Worm (Caenorhabditis elegans): ENCODE measurements around the gene npr-1.

npr-1 gene

DNA sequence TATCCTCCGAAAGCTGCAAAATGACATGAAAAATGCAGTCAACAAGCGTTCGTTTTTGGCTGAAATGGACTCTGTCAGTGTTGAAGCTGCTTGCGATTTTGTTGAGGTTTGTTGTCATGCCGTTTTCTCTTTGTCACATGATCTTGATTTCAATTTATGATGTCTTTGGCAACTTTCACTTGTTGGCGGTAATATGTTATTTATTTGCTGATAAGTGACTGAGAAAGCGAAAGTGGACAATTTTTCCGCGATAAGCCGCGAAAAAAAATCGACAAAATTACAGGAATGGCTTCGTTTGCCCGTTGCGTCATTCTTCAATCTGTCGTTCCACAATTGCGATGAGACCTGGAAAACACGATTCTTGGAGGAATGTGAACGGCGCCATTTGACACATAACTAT, 25.5 kb upstream of the npr-1 start (continued):
- TF ChIP-seq F10B5.3 (tag; optimal IDR thresholded peaks at IDR 0.05): no peak
- no peak for TF ChIP-seq lin-13 (GFP tag; optimal IDR thresholded peaks at IDR 0.05)
- TF ChIP-seq nhr-41 (GFP tag; IDR thresholded peaks at IDR 0.05): no peak
- TF ChIP-seq daf-12 (tag; optimal IDR thresholded peaks at IDR 0.05): no peak
- no peak for TF ChIP-seq lin-39 (tag; optimal IDR thresholded peaks at IDR 0.05)
- peak in 1 of 2 experiments; percentile 34 for TF ChIP-seq daf-16 (GFP tag; optimal IDR thresholded peaks at IDR 0.05)
- TF ChIP-seq daf-16 (tag; optimal IDR thresholded peaks at IDR 0.05): peak; percentile 97
- peak; percentile 17; the same call in 1 of the 2 replicates for TF ChIP-seq mxl-2 (GFP tag; conservative IDR thresholded peaks at IDR 0.05)
- TF ChIP-seq duxl-1 (tag; optimal IDR thresholded peaks at IDR 0.05; ENCODE audit: poor library complexity): no peak
- TF ChIP-seq unc-39 (tag; optimal IDR thresholded peaks at IDR 0.05): no peak
- no peak for TF ChIP-seq attf-4 (tag; optimal IDR thresholded peaks at IDR 0.05)
- no peak for TF ChIP-seq egl-27 (tag; optimal IDR thresholded peaks at IDR 0.05)
- no peak for TF ChIP-seq zag-1 (tag; optimal IDR thresholded peaks at IDR 0.05)
- no peak for TF ChIP-seq ceh-28 (tag; optimal IDR thresholded peaks at IDR 0.05)
- no peak for TF ChIP-seq Y5F2A.4 (GFP tag; optimal IDR thresholded peaks at IDR 0.05)
- TF ChIP-seq vab-7 (GFP tag; IDR thresholded peaks at IDR 0.05): no peak
- peak in 1 of 2 experiments; percentile 38 for TF ChIP-seq lsy-2 (tag; optimal IDR thresholded peaks at IDR 0.05)
- no peak for TF ChIP-seq daf-19 (GFP tag; conservative IDR thresholded peaks at IDR 0.05)
- no peak for TF ChIP-seq unc-62 (GFP tag; optimal IDR thresholded peaks at IDR 0.05 in 1 of 2)
- TF ChIP-seq unc-62 (tag; optimal IDR thresholded peaks at IDR 0.05): no peak
- no peak for TF ChIP-seq lim-7 (GFP tag; IDR thresholded peaks at IDR 0.05)
- TF ChIP-seq lir-3 (tag; optimal IDR thresholded peaks at IDR 0.05): no peak
- TF ChIP-seq nhr-28 (tag; optimal IDR thresholded peaks at IDR 0.05): peak; percentile 66
- TF ChIP-seq hlh-11 (tag; optimal IDR thresholded peaks at IDR 0.05): peak; percentile 89
- TF ChIP-seq daf-8 (GFP tag; IDR thresholded peaks at IDR 0.05): no peak
- peak in 1 of 2 experiments; percentile 68 for TF ChIP-seq mdl-1 (tag; optimal IDR thresholded peaks at IDR 0.05)

DNA sequence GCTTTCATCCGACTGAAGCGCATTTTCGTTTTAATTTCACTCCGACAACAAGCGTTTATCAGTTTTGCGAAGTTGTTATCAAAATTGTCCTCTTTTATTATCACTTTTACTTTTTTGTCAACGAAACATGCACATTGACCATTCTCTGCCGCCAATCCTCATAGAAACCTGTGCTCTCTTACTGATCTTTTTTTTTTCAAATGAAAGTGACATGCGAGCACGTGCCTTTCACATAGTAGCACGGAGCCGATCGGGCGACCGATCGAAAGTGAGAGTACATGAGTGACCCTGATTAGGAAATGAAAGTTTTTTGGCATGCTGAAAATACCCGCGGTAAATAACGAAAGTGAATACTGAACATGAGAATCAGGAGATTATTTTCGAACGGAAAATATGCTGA, 24.3 kb upstream of the npr-1 start:
- no peak for TF ChIP-seq aha-1 (tag)
- TF ChIP-seq nhr-48 (tag; optimal IDR thresholded peaks at IDR 0.05): peak; percentile 89
- TF ChIP-seq ceh-20 (GFP tag; IDR thresholded peaks at IDR 0.05): peak; percentile 26; the same call in 1 of the 2 replicates
- no peak for TF ChIP-seq unc-130 (GFP tag; optimal IDR thresholded peaks at IDR 0.05)
- no peak for TF ChIP-seq gei-8 (GFP tag; optimal IDR thresholded peaks at IDR 0.05)
- TF ChIP-seq madf-9 (GFP tag; conservative IDR thresholded peaks at IDR 0.05): no peak
- TF ChIP-seq ceh-32 (tag; optimal IDR thresholded peaks at IDR 0.05; ENCODE audit: poor library complexity): no peak
- TF ChIP-seq hif-1 (tag; optimal IDR thresholded peaks at IDR 0.05): peak in 1 of 2 experiments; percentile 60
- TF ChIP-seq F26F4.8 (GFP tag; conservative IDR thresholded peaks at IDR 0.05): no peak
- TF ChIP-seq daf-8 (GFP tag; IDR thresholded peaks at IDR 0.05): no peak
- no peak for TF ChIP-seq lim-7 (GFP tag; IDR thresholded peaks at IDR 0.05)
- no peak for TF ChIP-seq attf-4 (tag; optimal IDR thresholded peaks at IDR 0.05)
- peak; percentile 95 for TF ChIP-seq hlh-11 (tag; optimal IDR thresholded peaks at IDR 0.05)
- no peak for TF ChIP-seq Y105C5A.15 (GFP tag; IDR thresholded peaks at IDR 0.05)
- TF ChIP-seq F44E2.7 (GFP tag; IDR thresholded peaks at IDR 0.05): no peak
- TF ChIP-seq hlh-30 (tag; optimal IDR thresholded peaks at IDR 0.05; ENCODE audit: insufficient read depth): peak; percentile 63
- no peak for TF ChIP-seq zag-1 (tag; optimal IDR thresholded peaks at IDR 0.05)
- TF ChIP-seq pha-4 (GFP tag; IDR thresholded peaks at IDR 0.05): peak; percentile 59; the same call in 1 of the 2 replicates
- no peak for TF ChIP-seq pha-4 (tag; optimal IDR thresholded peaks at IDR 0.05)
- no peak for TF ChIP-seq hmg-1.1 (GFP tag; IDR thresholded peaks at IDR 0.05)
- peak; percentile 50; the same call in 1 of the 2 replicates for TF ChIP-seq nhr-41 (GFP tag; IDR thresholded peaks at IDR 0.05)
- TF ChIP-seq dve-1 (tag; optimal IDR thresholded peaks at IDR 0.05; ENCODE audit: insufficient read depth): peak; percentile 95
- peak; percentile 71 for TF ChIP-seq nhr-77 (tag; optimal IDR thresholded peaks at IDR 0.05)
- no peak for TF ChIP-seq mxl-3 (GFP tag; optimal IDR thresholded peaks at IDR 0.05)
- no peak for TF ChIP-seq ztf-11 (tag; optimal IDR thresholded peaks at IDR 0.05)
- TF ChIP-seq D1046.2 (GFP tag; IDR thresholded peaks at IDR 0.05): no peak
- peak; percentile 59 for TF ChIP-seq nhr-10 (tag; optimal IDR thresholded peaks at IDR 0.05)
- TF ChIP-seq nhr-76 (tag; optimal IDR thresholded peaks at IDR 0.05): no peak
- TF ChIP-seq egl-27 (tag; optimal IDR thresholded peaks at IDR 0.05): no peak
- peak; percentile 55; the same call in 1 of the 2 replicates for TF ChIP-seq mdt-29 (GFP tag; IDR thresholded peaks at IDR 0.05)
- no peak for TF ChIP-seq vab-7 (GFP tag; IDR thresholded peaks at IDR 0.05)
- no peak for TF ChIP-seq unc-39 (tag; optimal IDR thresholded peaks at IDR 0.05)
- no peak for TF ChIP-seq sdz-12 (GFP tag; optimal IDR thresholded peaks at IDR 0.05)
- no peak for TF ChIP-seq nhr-111 (GFP tag; optimal IDR thresholded peaks at IDR 0.05)

Data from whole organism, L4 larva.